Worm (Caenorhabditis elegans) whole organism, L2 larva: ENCODE results near the gene sul-3.

ENCODE experiments used
- C34F6.9 ChIP-seq: fragments of 150-350 bp; optimal IDR thresholded peaks from 2 replicates; lab custom pipeline; 2014; ENCODE audit warnings: missing biosample characterization, missing genetic modification characterization
- F13H6.1 ChIP-seq: sonication (generic microtip); optimal IDR thresholded peaks from 2 replicates; lab custom pipeline; 2016; ENCODE audit warnings: missing genetic modification characterization, missing compliant biosample characterization
- R02D3.7 ChIP-seq: fragments of 150-350 bp; optimal IDR thresholded peaks from 2 replicates; lab custom pipeline; 2014; ENCODE audit warnings: missing biosample characterization, missing genetic modification characterization
- Y55F3AM.14 ChIP-seq: fragments of 200-800 bp; sonication (Bioruptor generic); optimal IDR thresholded peaks from 2 replicates; lab custom pipeline; 2018; ENCODE audit warnings: mild to moderate bottlenecking, missing genetic modification characterization, missing compliant biosample characterization
- ZK546.5 ChIP-seq: sonication (generic microtip); optimal IDR thresholded peaks from 2 replicates; lab custom pipeline; 2017; ENCODE audit warnings: missing biosample characterization, missing genetic modification characterization
- alr-1 ChIP-seq: fragments of 150-350 bp; optimal IDR thresholded peaks from 2 replicates; lab custom pipeline; 2014; ENCODE audit warnings: missing biosample characterization, missing genetic modification characterization
- aly-2 ChIP-seq: fragments of 150-350 bp; optimal IDR thresholded peaks from 2 replicates; lab custom pipeline; 2014; ENCODE audit warnings: missing biosample characterization, missing genetic modification characterization
- ama-1 ChIP-seq: fragments of 150-350 bp; optimal IDR thresholded peaks from 2 replicates; lab custom pipeline; 2018; ENCODE audit warnings: inconsistent platforms
- blmp-1 ChIP-seq: sonication (generic microtip); optimal IDR thresholded peaks from 2 replicates; lab custom pipeline; 2017; ENCODE audit warnings: missing genetic modification characterization, mild to moderate bottlenecking, missing compliant biosample characterization, antibody characterized with exemption, moderate library complexity; ENCODE audit not compliant: insufficient read depth
- ceh-16 ChIP-seq: fragments of 150-350 bp; optimal IDR thresholded peaks from 2 replicates; lab custom pipeline; 2014; ENCODE audit warnings: missing biosample characterization, missing genetic modification characterization
- ceh-82 ChIP-seq: fragments of 150-350 bp; optimal IDR thresholded peaks from 2 replicates; lab custom pipeline; 2014; ENCODE audit warnings: missing biosample characterization, missing genetic modification characterization
- crh-2 ChIP-seq: sonication (generic microtip); optimal IDR thresholded peaks from 2 replicates; lab custom pipeline; 2017; ENCODE audit warnings: missing biosample characterization, missing genetic modification characterization
- egl-27 ChIP-seq: sonication (generic microtip); optimal IDR thresholded peaks from 3 replicates; lab custom pipeline; 2017; ENCODE audit warnings: missing biosample characterization, missing genetic modification reagents, missing genetic modification characterization
- elt-3 ChIP-seq: sonication (generic microtip); optimal IDR thresholded peaks from 2 replicates; lab custom pipeline; 2017; ENCODE audit warnings: missing biosample characterization, missing genetic modification characterization
- fos-1 ChIP-seq: fragments of 150-350 bp; optimal IDR thresholded peaks from 2 replicates; lab custom pipeline; 2014; ENCODE audit warnings: missing biosample characterization, missing genetic modification characterization
- gmeb-1 ChIP-seq: fragments of 150-350 bp; optimal IDR thresholded peaks from 2 replicates; lab custom pipeline; 2014; ENCODE audit warnings: missing biosample characterization, missing genetic modification characterization
- lin-11 ChIP-seq: fragments of 150-350 bp; sonication (generic microtip); optimal IDR thresholded peaks from 2 replicates; lab custom pipeline; 2014; ENCODE audit warnings: missing biosample characterization, missing genetic modification characterization, inconsistent platforms, mixed read lengths
- lin-13 ChIP-seq: fragments of 150-350 bp; optimal IDR thresholded peaks from 2 replicates; lab custom pipeline; 2014; ENCODE audit warnings: missing biosample characterization, missing genetic modification reagents, missing genetic modification characterization
- lsy-2 ChIP-seq, 2 experiments: fragments of 150-350 bp in 1 of 2; sonication (generic microtip) in 1 of 2; optimal IDR thresholded peaks; 2 replicates each; lab custom pipeline; 2014 to 2017; ENCODE audit warnings: missing biosample characterization in 2 of 2, missing genetic modification characterization in 2 of 2
- mab-5 ChIP-seq: fragments of 150-350 bp; optimal IDR thresholded peaks from 2 replicates; lab custom pipeline; 2014; ENCODE audit warnings: missing biosample characterization, missing genetic modification characterization
- mbf-1 ChIP-seq: sonication (generic microtip); optimal IDR thresholded peaks from 2 replicates; lab custom pipeline; 2017; ENCODE audit warnings: missing biosample characterization, missing genetic modification characterization
- mdl-1 ChIP-seq, 2 experiments: fragments of 150-350 bp in 1 of 2; sonication (generic microtip) in 1 of 2; optimal IDR thresholded peaks; 2 replicates each; lab custom pipeline; 2017; ENCODE audit warnings: missing biosample characterization in 2 of 2, missing genetic modification characterization in 2 of 2
- nhr-11 ChIP-seq: fragments of 150-350 bp; optimal IDR thresholded peaks from 2 replicates; lab custom pipeline; 2014; ENCODE audit warnings: missing biosample characterization, missing genetic modification characterization
- nhr-12 ChIP-seq: fragments of 150-350 bp; optimal IDR thresholded peaks from 2 replicates; lab custom pipeline; 2014; ENCODE audit warnings: missing biosample characterization, missing genetic modification characterization
- nhr-129 ChIP-seq: fragments of 150-350 bp; optimal IDR thresholded peaks from 2 replicates; lab custom pipeline; 2014; ENCODE audit warnings: missing biosample characterization, missing genetic modification characterization
- nhr-21 ChIP-seq: fragments of 150-350 bp; optimal IDR thresholded peaks from 2 replicates; lab custom pipeline; 2014; ENCODE audit warnings: missing biosample characterization, missing genetic modification characterization
- nhr-23 ChIP-seq: fragments of 150-350 bp; optimal IDR thresholded peaks from 2 replicates; lab custom pipeline; 2014; ENCODE audit warnings: missing biosample characterization, missing genetic modification reagents, missing genetic modification characterization
- nhr-237 ChIP-seq: fragments of 150-350 bp; optimal IDR thresholded peaks from 2 replicates; lab custom pipeline; 2014; ENCODE audit warnings: missing biosample characterization, missing genetic modification characterization
- nhr-25 ChIP-seq: fragments of 150-350 bp; sonication (generic microtip); optimal IDR thresholded peaks from 3 replicates; lab custom pipeline; 2014; ENCODE audit warnings: missing biosample characterization, missing genetic modification characterization
- nhr-6 ChIP-seq: fragments of 150-350 bp; optimal IDR thresholded peaks from 2 replicates; lab custom pipeline; 2014; ENCODE audit warnings: missing biosample characterization, missing genetic modification characterization
- nhr-77 ChIP-seq: fragments of 150-350 bp; optimal IDR thresholded peaks from 2 replicates; lab custom pipeline; 2014; ENCODE audit warnings: missing biosample characterization, missing genetic modification characterization
- peb-1 ChIP-seq: fragments of 150-350 bp; optimal IDR thresholded peaks from 2 replicates; lab custom pipeline; 2014; ENCODE audit warnings: missing biosample characterization, missing genetic modification characterization
- sem-4 ChIP-seq: fragments of 150-350 bp; optimal IDR thresholded peaks from 2 replicates; lab custom pipeline; 2014; ENCODE audit warnings: missing biosample characterization, missing genetic modification reagents, missing genetic modification characterization
- sma-3 ChIP-seq: sonication (generic microtip); optimal IDR thresholded peaks from 2 replicates; lab custom pipeline; 2016; ENCODE audit warnings: missing genetic modification reagents, missing genetic modification characterization, missing compliant biosample characterization
- sma-9 ChIP-seq, 2 experiments: fragments of 150-350 bp in 1 of 2; sonication (generic microtip) in 1 of 2; optimal IDR thresholded peaks; 2 replicates each; lab custom pipeline; 2014 to 2016; ENCODE audit warnings: missing genetic modification characterization in 2 of 2, mild to moderate bottlenecking in 1 of 2, missing biosample characterization in 1 of 2, missing compliant biosample characterization in 1 of 2, missing genetic modification reagents in 1 of 2, moderate library complexity in 1 of 2
- unc-39 ChIP-seq: fragments of 150-350 bp; optimal IDR thresholded peaks from 2 replicates; lab custom pipeline; 2014; ENCODE audit warnings: missing biosample characterization, missing genetic modification characterization
- unc-55 ChIP-seq: fragments of 150-350 bp; sonication (generic microtip); optimal IDR thresholded peaks from 3 replicates; lab custom pipeline; 2014; ENCODE audit warnings: missing biosample characterization, missing genetic modification reagents, missing genetic modification characterization
- zag-1 ChIP-seq: fragments of 150-350 bp; optimal IDR thresholded peaks from 2 replicates; lab custom pipeline; 2014; ENCODE audit warnings: missing biosample characterization, missing genetic modification characterization
- ztf-1 ChIP-seq: fragments of 200-800 bp; sonication (Bioruptor generic); conservative IDR thresholded peaks from 2 replicates; pipeline ENCODE4 v1.3.6; 2022; ENCODE audit warnings: missing genetic modification characterization, missing compliant biosample characterization
- ztf-11 ChIP-seq: sonication (generic microtip); optimal IDR thresholded peaks from 2 replicates; lab custom pipeline; 2017; ENCODE audit warnings: missing biosample characterization, missing genetic modification characterization
- ztf-4 ChIP-seq: fragments of 150-350 bp; optimal IDR thresholded peaks from 2 replicates; lab custom pipeline; 2014; ENCODE audit warnings: missing biosample characterization, missing genetic modification characterization

Gene sul-3

DNA sequence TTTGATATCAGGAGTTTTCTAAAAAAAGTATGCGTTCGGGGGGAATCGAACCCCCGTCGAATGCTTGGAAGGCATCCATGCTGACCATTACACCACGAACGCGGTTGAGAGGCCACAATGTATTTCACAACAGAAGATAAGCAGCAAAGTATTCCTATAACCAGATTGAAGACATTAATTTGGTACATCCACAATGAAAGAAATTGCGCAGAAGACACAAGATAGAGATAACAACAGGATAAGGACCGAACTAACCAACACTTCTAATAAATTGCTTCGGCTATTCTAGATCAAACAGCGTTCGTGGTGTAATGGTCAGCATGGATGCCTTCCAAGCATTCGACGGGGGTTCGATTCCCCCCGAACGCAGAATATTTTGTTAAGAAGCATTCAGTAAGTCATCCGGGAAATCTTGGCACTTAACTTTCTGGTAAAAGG, 39.7 kb downstream of the sul-3 start (continued):
- TF ChIP-seq ceh-82 (no peak), nhr-12 (tag; lab: Kevin White, UChicago) (no peak), unc-55 (GFP tag; lab: Kevin White, UChicago) (peak; percentile 6), aly-2 (tag; lab: Kevin White, UChicago) (no peak), ztf-1 (GFP tag; lab: Robert Waterston, UW) (no peak), fos-1 (tag; lab: Kevin White, UChicago) (peak; percentile 12), unc-39 (tag; lab: Kevin White, UChicago) (no peak), zag-1 (tag; lab: Kevin White, UChicago) (no peak), lin-13 (GFP tag; lab: Kevin White, UChicago) (peak; percentile 4), nhr-237 (no peak), peb-1 (tag; lab: Kevin White, UChicago) (no peak), nhr-25 (tag; lab: Kevin White, UChicago) (peak; percentile 32), mbf-1 (tag; lab: Kevin White, UChicago) (no peak), ztf-4 (tag; lab: Kevin White, UChicago) (no peak), blmp-1 (tag; lab: Kevin White, UChicago) (peak; percentile 44)

DNA sequence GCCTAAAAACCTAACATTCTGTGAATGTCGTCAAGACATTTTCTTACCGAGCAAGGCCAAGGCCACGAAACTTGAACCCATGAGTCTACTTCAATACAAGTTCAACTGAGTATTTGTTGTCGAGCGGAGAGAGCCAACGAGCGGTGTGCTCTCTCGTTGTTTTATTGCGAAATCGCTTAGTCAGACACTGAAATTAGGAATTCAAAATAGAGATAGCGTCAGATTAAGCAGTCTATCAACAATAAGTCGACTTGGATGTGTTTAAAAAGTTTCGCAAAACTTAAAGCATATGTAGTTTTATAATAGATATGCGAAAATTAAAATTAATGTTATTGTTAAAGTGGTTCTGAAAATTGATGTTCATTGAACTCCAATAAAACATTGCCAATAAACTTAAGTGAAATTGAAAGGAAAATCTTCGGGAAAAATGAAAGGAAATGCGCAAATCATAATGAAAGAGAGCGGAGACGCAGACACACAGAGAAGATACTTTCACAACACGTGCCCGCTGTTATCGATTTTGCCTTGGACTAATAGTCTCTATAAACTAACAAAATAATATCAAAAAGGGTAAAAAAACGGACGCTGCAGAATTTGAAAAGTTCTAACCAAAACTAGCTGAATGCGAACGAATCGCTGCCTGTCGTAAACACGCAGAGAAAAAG, 40.5 kb downstream of the sul-3 start, which contains the start of gene ZK154.6:
Gene ZK154.6 (minus strand): TSS at position 187 of the 665 bp plus-strand sequence.
- TF ChIP-seq lsy-2 (tag; optimal IDR thresholded peaks at IDR 0.05; lab: Kevin White, UChicago) (peak in 1 of 2 experiments; percentile 55), unc-39 (tag; lab: Kevin White, UChicago) (no peak), nhr-21 (tag; lab: Kevin White, UChicago) (no peak), blmp-1 (tag; lab: Kevin White, UChicago) (peak; percentile 96), C34F6.9 (tag; lab: Kevin White, UChicago) (peak; percentile 68), F13H6.1 (tag; lab: Kevin White, UChicago) (peak; percentile 5), nhr-25 (tag; lab: Kevin White, UChicago) (peak; percentile 40), mdl-1 (tag; optimal IDR thresholded peaks at IDR 0.05; lab: Kevin White, UChicago) (peak; percentile 70 to 76), sma-3 (GFP tag; lab: Kevin White, UChicago) (peak; percentile 14), unc-55 (GFP tag; lab: Kevin White, UChicago) (peak; percentile 42), nhr-6 (peak; percentile 33), nhr-129 (tag; lab: Kevin White, UChicago) (peak; percentile 33), gmeb-1 (tag; lab: Kevin White, UChicago) (no peak), nhr-11 (tag; lab: Kevin White, UChicago) (no peak), crh-2 (peak; percentile 16), sma-9 (GFP tag; optimal IDR thresholded peaks at IDR 0.05; lab: Kevin White, UChicago) (peak; percentile 64), sma-9 (tag; optimal IDR thresholded peaks at IDR 0.05; lab: Kevin White, UChicago) (no peak)
- TF ChIP-seq, all 48 proteins: peak for 12

DNA sequence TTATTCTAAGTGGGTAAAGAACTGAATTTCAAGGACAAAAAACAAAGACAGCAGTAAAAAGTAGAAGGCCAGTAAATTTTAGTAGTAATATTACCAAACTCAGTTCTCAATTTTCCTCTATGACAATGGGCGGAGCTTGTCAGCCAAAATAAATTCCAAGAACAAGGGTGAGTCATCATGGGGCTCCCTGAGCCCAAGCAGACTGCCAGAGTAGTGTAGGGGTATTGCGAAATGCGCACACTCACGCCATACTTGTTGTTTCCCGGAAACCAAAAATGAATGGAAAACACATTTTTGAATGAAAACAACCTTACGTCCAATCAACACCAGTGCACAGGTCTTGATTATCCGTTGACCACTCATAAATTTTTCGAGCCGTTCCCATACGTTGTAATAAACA, 42.2 kb downstream of the sul-3 start:
- TF ChIP-seq aly-2 (tag; lab: Kevin White, UChicago) (no peak), nhr-129 (tag; lab: Kevin White, UChicago) (peak; percentile 49), egl-27 (no peak), C34F6.9 (tag; lab: Kevin White, UChicago) (peak; percentile 72), nhr-21 (tag; lab: Kevin White, UChicago) (peak; percentile 54), R02D3.7 (tag; lab: Kevin White, UChicago) (no peak), fos-1 (tag; lab: Kevin White, UChicago) (peak; percentile 79), nhr-6 (peak; percentile 9), lin-11 (tag; lab: Kevin White, UChicago) (peak; percentile 69), nhr-23 (tag; lab: Kevin White, UChicago) (no peak), ama-1 (no peak), lin-13 (GFP tag; lab: Kevin White, UChicago) (peak; percentile 19), mbf-1 (tag; lab: Kevin White, UChicago) (no peak), crh-2 (peak; percentile 30), ceh-16 (tag; lab: Kevin White, UChicago) (no peak), nhr-237 (no peak), nhr-12 (tag; lab: Kevin White, UChicago) (no peak), unc-55 (GFP tag; lab: Kevin White, UChicago) (peak; percentile 70), Y55F3AM.14 (GFP tag; lab: Kevin White, UChicago) (no peak), ztf-1 (GFP tag; lab: Robert Waterston, UW) (no peak), lsy-2 (tag; optimal IDR thresholded peaks at IDR 0.05; lab: Kevin White, UChicago) (peak in 1 of 2 experiments; percentile 71), ztf-11 (tag; lab: Kevin White, UChicago) (no peak), nhr-77 (no peak), F13H6.1 (tag; lab: Kevin White, UChicago) (peak; percentile 16), mab-5 (no peak), ceh-82 (no peak), blmp-1 (tag; lab: Kevin White, UChicago) (no peak), mdl-1 (tag; optimal IDR thresholded peaks at IDR 0.05; lab: Kevin White, UChicago) (no peak), alr-1 (tag; lab: Kevin White, UChicago) (no peak), sma-9 (GFP tag; optimal IDR thresholded peaks at IDR 0.05; lab: Kevin White, UChicago) (peak; percentile 77), sma-9 (tag; optimal IDR thresholded peaks at IDR 0.05; lab: Kevin White, UChicago) (no peak), sem-4 (tag; lab: Kevin White, UChicago) (peak; percentile 28), ZK546.5 (no peak), zag-1 (tag; lab: Kevin White, UChicago) (peak; percentile 53), elt-3 (tag; lab: Kevin White, UChicago) (no peak)
- TF ChIP-seq, all 48 proteins: peak for 14
